Worm (Caenorhabditis elegans) whole organism, young adult: ENCODE measurements around the gene srg-69.
"Not testable (repeated sequence)": the region's sequence is repeated elsewhere in the genome, so short reads cannot be mapped to it uniquely, and the experiment has no call there.

Source experiments
- B0035.1 ChIP-seq: sonication (generic microtip); optimal IDR thresholded peaks from 2 replicates; lab custom pipeline; 2016; ENCODE audit warnings: missing genetic modification characterization, mild to moderate bottlenecking, missing compliant biosample characterization, missing genotype, missing genetic modification reagents
- B0336.3 ChIP-seq: fragments of 200-800 bp; sonication (Bioruptor generic); IDR thresholded peaks from 2 replicates; pipeline ENCODE4 v1.3.6; 2022; ENCODE audit warnings: missing genetic modification characterization, missing compliant biosample characterization
- C06A6.2 ChIP-seq: fragments of 200-800 bp; sonication (Bioruptor generic); conservative IDR thresholded peaks from 2 replicates; pipeline ENCODE4 v1.3.6; 2022; ENCODE audit warnings: missing genetic modification characterization, missing compliant biosample characterization
- C17E4.6 ChIP-seq: fragments of 200-800 bp; sonication (Bioruptor generic); IDR thresholded peaks from 2 replicates; pipeline ENCODE4 v1.3.6; 2022; ENCODE audit warnings: missing genetic modification reagents, missing genetic modification characterization, missing compliant biosample characterization
- D2030.7 ChIP-seq: fragments of 200-800 bp; sonication (Bioruptor generic); IDR thresholded peaks from 2 replicates; pipeline ENCODE4 v1.3.6; 2022; ENCODE audit warnings: missing genetic modification reagents, missing genetic modification characterization, missing compliant biosample characterization
- F23B12.7 ChIP-seq: sonication (generic microtip); optimal IDR thresholded peaks from 2 replicates; lab custom pipeline; 2017; ENCODE audit warnings: missing genetic modification characterization, mild to moderate bottlenecking, missing compliant biosample characterization, antibody characterized with exemption, moderate library complexity; ENCODE audit not compliant: insufficient read depth
- F33H1.4 ChIP-seq: fragments of 200-800 bp; sonication (Bioruptor generic); IDR thresholded peaks from 2 replicates; pipeline ENCODE4 v1.3.6; 2022; ENCODE audit warnings: missing genetic modification reagents, missing genetic modification characterization, missing compliant biosample characterization
- K11D2.4 ChIP-seq: fragments of 200-800 bp; sonication (Bioruptor generic); IDR thresholded peaks from 2 replicates; pipeline ENCODE4 v1.3.6; 2022; ENCODE audit warnings: missing genetic modification reagents, missing genetic modification characterization, missing compliant biosample characterization
- Y53G8AR.9 ChIP-seq: fragments of 200-800 bp; sonication (Bioruptor generic); conservative IDR thresholded peaks from 2 replicates; pipeline ENCODE4 v1.3.6; 2022; ENCODE audit warnings: missing genetic modification reagents, missing genetic modification characterization, missing compliant biosample characterization
- Y95B8A.8 ChIP-seq: fragments of 200-800 bp; sonication (Bioruptor generic); IDR thresholded peaks from 2 replicates; pipeline ENCODE4 v1.3.6; 2022; ENCODE audit warnings: missing genetic modification reagents, missing genetic modification characterization, missing compliant biosample characterization
- akir-1 ChIP-seq: fragments of 200-800 bp; sonication (Bioruptor generic); optimal IDR thresholded peaks from 2 replicates; lab custom pipeline; 2018; ENCODE audit warnings: mild to moderate bottlenecking, missing genetic modification characterization, moderate library complexity, missing compliant biosample characterization
- aptf-2 ChIP-seq: fragments of 200-800 bp; sonication (Bioruptor generic); conservative IDR thresholded peaks from 2 replicates; pipeline ENCODE4 v1.3.6; 2022; ENCODE audit warnings: missing genetic modification reagents, missing genetic modification characterization, missing compliant biosample characterization
- atf-7 ChIP-seq: sonication (generic microtip); optimal IDR thresholded peaks from 2 replicates; lab custom pipeline; 2017; ENCODE audit warnings: mild to moderate bottlenecking, missing genetic modification characterization, missing compliant biosample characterization
- attf-3 ChIP-seq: fragments of 200-800 bp; sonication (Bioruptor generic); conservative IDR thresholded peaks from 2 replicates; pipeline ENCODE4 v1.3.6; 2022; ENCODE audit warnings: missing genetic modification reagents, missing genetic modification characterization, missing compliant biosample characterization
- attf-5 ChIP-seq: fragments of 200-800 bp; sonication (Bioruptor generic); optimal IDR thresholded peaks from 2 replicates; lab custom pipeline; 2018; ENCODE audit warnings: mild to moderate bottlenecking, missing genetic modification characterization, missing compliant biosample characterization
- bed-2 ChIP-seq: fragments of 200-800 bp; sonication (Bioruptor generic); IDR thresholded peaks from 2 replicates; pipeline ENCODE4 v1.3.6; 2022; ENCODE audit warnings: missing genetic modification reagents, missing genetic modification characterization, missing compliant biosample characterization
- cebp-1 ChIP-seq, 2 experiments: fragments of 200-800 bp in 1 of 2; sonication (Bioruptor generic) in 1 of 2; sonication (generic microtip) in 1 of 2; IDR thresholded peaks in 1 of 2; optimal IDR thresholded peaks in 1 of 2; 2 replicates each; pipeline versions ENCODE4 v1.3.6 to Lab custom; 2017 to 2022; ENCODE audit warnings: missing compliant biosample characterization in 2 of 2, missing genetic modification characterization in 2 of 2, mild to moderate bottlenecking in 1 of 2, missing genetic modification reagents in 1 of 2, moderate library complexity in 1 of 2
- ceh-100 ChIP-seq: fragments of 200-800 bp; sonication (Bioruptor generic); IDR thresholded peaks from 2 replicates; pipeline ENCODE4 v1.3.6; 2022; ENCODE audit warnings: missing genetic modification reagents, missing genetic modification characterization, missing compliant biosample characterization
- ceh-91 ChIP-seq: fragments of 200-800 bp; sonication (Bioruptor generic); IDR thresholded peaks from 2 replicates; pipeline ENCODE4 v1.3.6; 2022; ENCODE audit warnings: missing genetic modification reagents, missing genetic modification characterization, missing compliant biosample characterization
- dox-1 ChIP-seq: fragments of 200-800 bp; sonication (Bioruptor generic); IDR thresholded peaks from 2 replicates; pipeline ENCODE4 v1.3.6; 2022; ENCODE audit warnings: missing genetic modification reagents, missing genetic modification characterization, missing compliant biosample characterization
- egrh-3 ChIP-seq: fragments of 200-800 bp; sonication (Bioruptor generic); IDR thresholded peaks from 2 replicates; pipeline ENCODE4 v1.3.6; 2022; ENCODE audit warnings: missing genetic modification reagents, missing genetic modification characterization, missing compliant biosample characterization
- ekl-4 ChIP-seq: fragments of 200-800 bp; sonication (Bioruptor generic); IDR thresholded peaks from 2 replicates; pipeline ENCODE4 v1.3.6; 2022; ENCODE audit warnings: missing genetic modification reagents, missing genetic modification characterization, missing compliant biosample characterization
- hmg-1.2 ChIP-seq: fragments of 200-800 bp; sonication (Bioruptor generic); IDR thresholded peaks from 2 replicates; pipeline ENCODE4 v1.3.6; 2022; ENCODE audit warnings: missing genetic modification reagents, missing genetic modification characterization, missing compliant biosample characterization
- let-526 ChIP-seq: fragments of 200-800 bp; sonication (Bioruptor generic); IDR thresholded peaks from 2 replicates; pipeline ENCODE4 v1.3.6; 2022; ENCODE audit warnings: missing genetic modification reagents, missing genetic modification characterization, missing compliant biosample characterization
- lin-26 ChIP-seq: fragments of 200-800 bp; sonication (Bioruptor generic); IDR thresholded peaks from 2 replicates; pipeline ENCODE4 v1.3.6; 2022; ENCODE audit warnings: missing genetic modification reagents, missing genetic modification characterization, missing compliant biosample characterization
- lin-35 ChIP-seq, 3 experiments: fragments of 150-350 bp in 2 of 3; sonication (generic microtip) in 1 of 3; optimal IDR thresholded peaks; 2 replicates each; lab custom pipeline; 2014 to 2018; ENCODE audit warnings: missing biosample characterization in 3 of 3, missing genetic modification characterization in 3 of 3, missing genetic modification reagents in 3 of 3
- lir-1 ChIP-seq: fragments of 200-800 bp; sonication (Bioruptor generic); conservative IDR thresholded peaks from 2 replicates; pipeline ENCODE4 v1.3.6; 2022; ENCODE audit warnings: missing genetic modification reagents, missing genetic modification characterization, missing compliant biosample characterization
- lsl-1 ChIP-seq: fragments of 200-800 bp; sonication (Bioruptor generic); optimal IDR thresholded peaks from 2 replicates; lab custom pipeline; 2018; ENCODE audit warnings: mild to moderate bottlenecking, missing genetic modification characterization, moderate library complexity, missing compliant biosample characterization
- madf-3 ChIP-seq: fragments of 200-800 bp; sonication (Bioruptor generic); IDR thresholded peaks from 2 replicates; pipeline ENCODE4 v1.3.6; 2022; ENCODE audit warnings: missing genetic modification reagents, missing genetic modification characterization, missing compliant biosample characterization
- madf-6 ChIP-seq: fragments of 200-800 bp; sonication (Bioruptor generic); IDR thresholded peaks from 2 replicates; pipeline ENCODE4 v1.3.6; 2022; ENCODE audit warnings: missing genetic modification reagents, missing genetic modification characterization, missing compliant biosample characterization
- mcd-1 ChIP-seq: fragments of 200-800 bp; sonication (Bioruptor generic); IDR thresholded peaks from 2 replicates; pipeline ENCODE4 v1.3.6; 2022; ENCODE audit warnings: missing genetic modification reagents, missing genetic modification characterization, missing compliant biosample characterization
- nfya-1 ChIP-seq: sonication (generic microtip); optimal IDR thresholded peaks from 2 replicates; lab custom pipeline; 2017; ENCODE audit warnings: antibody characterized with exemption, missing compliant biosample characterization, missing genetic modification characterization, borderline replicate concordance; ENCODE audit not compliant: insufficient read depth
- nfyb-1 ChIP-seq: fragments of 200-800 bp; sonication (Bioruptor generic); IDR thresholded peaks from 2 replicates; pipeline ENCODE4 v1.3.6; 2022; ENCODE audit warnings: missing genetic modification reagents, missing genetic modification characterization, missing compliant biosample characterization
- pbrm-1 ChIP-seq: fragments of 200-800 bp; sonication (Bioruptor generic); IDR thresholded peaks from 2 replicates; pipeline ENCODE4 v1.3.6; 2022; ENCODE audit warnings: missing genetic modification reagents, missing genetic modification characterization, missing compliant biosample characterization
- rcor-1 ChIP-seq: fragments of 200-800 bp; sonication (Bioruptor generic); IDR thresholded peaks from 2 replicates; pipeline ENCODE4 v1.3.6; 2022; ENCODE audit warnings: missing genetic modification reagents, missing genetic modification characterization, missing compliant biosample characterization
- sdz-38 ChIP-seq: sonication (generic microtip); optimal IDR thresholded peaks from 2 replicates; lab custom pipeline; 2016; ENCODE audit warnings: missing genotype, missing genetic modification characterization, missing compliant biosample characterization
- ztf-18 ChIP-seq: sonication (generic microtip); optimal IDR thresholded peaks from 2 replicates; lab custom pipeline; 2016; ENCODE audit warnings: missing genotype, mild to moderate bottlenecking, missing genetic modification characterization, missing compliant biosample characterization
- ztf-25 ChIP-seq: fragments of 200-800 bp; sonication (Bioruptor generic); IDR thresholded peaks from 2 replicates; pipeline ENCODE4 v1.3.6; 2022; ENCODE audit warnings: missing genetic modification reagents, missing genetic modification characterization, missing compliant biosample characterization
- ztf-26 ChIP-seq: sonication (generic microtip); optimal IDR thresholded peaks from 2 replicates; lab custom pipeline; 2017; ENCODE audit warnings: missing genetic modification characterization, missing compliant biosample characterization
- ztf-28 ChIP-seq: fragments of 200-800 bp; sonication (Bioruptor generic); IDR thresholded peaks from 2 replicates; pipeline ENCODE4 v1.3.6; 2022; ENCODE audit warnings: missing genetic modification reagents, missing genetic modification characterization, missing compliant biosample characterization

srg-69 gene

DNA sequence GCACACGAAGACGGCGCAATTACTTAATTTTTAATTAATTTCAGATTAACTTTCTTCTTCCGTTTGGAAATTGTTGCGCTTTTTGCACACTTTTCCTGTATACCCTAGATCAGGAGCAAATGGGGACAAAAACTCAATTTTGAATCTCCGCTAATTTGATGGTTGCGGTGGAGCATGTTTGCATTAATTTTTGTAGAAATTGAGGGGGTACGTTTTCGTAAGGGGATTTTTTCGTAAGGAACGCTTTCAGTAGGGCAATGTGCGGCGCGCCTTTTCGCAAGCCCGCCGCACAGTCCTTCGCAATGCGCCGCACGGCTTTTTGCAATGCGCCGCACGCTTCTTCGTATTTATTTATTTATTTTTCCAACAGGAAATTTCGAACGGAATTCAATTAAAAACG lies 9.1 kb upstream of the srg-69 start (continued):
- TF ChIP-seq madf-3 (GFP tag; lab: Robert Waterston, UW), result 0 out of 2 replicates have a peak, but pooled peaks have one; percentile 70
- TF ChIP-seq ztf-25 (GFP tag; lab: Robert Waterston, UW), result peak; percentile 75; the same call in 1 of the 2 replicates
- TF ChIP-seq rcor-1, result peak; percentile 88
- peak; percentile 85 for TF ChIP-seq C17E4.6 (GFP tag; lab: Robert Waterston, UW)
- TF ChIP-seq madf-6 (GFP tag; lab: Robert Waterston, UW), result peak; percentile 82
- peak; percentile 67; the same call in 1 of the 2 replicates for TF ChIP-seq bed-2
- TF ChIP-seq nfyb-1 (GFP tag; lab: Robert Waterston, UW), result peak; percentile 95
- peak; percentile 74 for TF ChIP-seq attf-3
- TF ChIP-seq ekl-4 (GFP tag; lab: Robert Waterston, UW), result peak; percentile 95
- TF ChIP-seq pbrm-1, result peak; percentile 96
- TF ChIP-seq ztf-18, result peak; percentile 11
- TF ChIP-seq egrh-3 (GFP tag; lab: Robert Waterston, UW), result peak; percentile 73
- TF ChIP-seq ceh-91 (GFP tag; lab: Robert Waterston, UW), result peak; percentile 87
- TF ChIP-seq let-526 (GFP tag; lab: Robert Waterston, UW), result peak; percentile 89
- peak in 1 of 3 experiments; percentile 73 for TF ChIP-seq lin-35 (GFP tag; optimal IDR thresholded peaks at IDR 0.05; lab: Kevin White, UChicago)
- peak; percentile 92 for TF ChIP-seq ztf-28 (GFP tag; lab: Robert Waterston, UW)
- TF ChIP-seq lir-1 (GFP tag; lab: Robert Waterston, UW), result peak; percentile 57; the same call in 1 of the 2 replicates
- TF ChIP-seq F33H1.4 (GFP tag; lab: Robert Waterston, UW), result peak; percentile 70

DNA sequence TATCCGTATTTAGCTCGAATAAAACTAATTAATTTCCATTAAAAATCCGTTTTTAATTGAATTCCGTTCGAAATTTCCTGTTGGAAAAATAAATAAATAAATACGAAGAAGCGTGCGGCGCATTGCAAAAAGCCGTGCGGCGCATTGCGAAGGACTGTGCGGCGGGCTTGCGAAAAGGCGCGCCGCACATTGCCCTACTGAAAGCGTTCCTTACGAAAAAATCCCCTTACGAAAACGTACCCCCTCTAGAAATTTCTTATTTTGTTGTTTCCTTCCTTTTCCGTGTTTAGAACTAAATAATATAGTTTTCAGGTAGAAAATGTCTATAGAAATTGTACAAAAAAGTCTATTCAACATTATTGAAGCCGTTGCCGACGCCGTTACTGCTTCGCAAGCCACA lies 5.1 kb upstream of the srg-69 start, which contains the start of gene F09E5.8:
Gene F09E5.8, plus strand, starts transcription at position 313 of the 400 bp plus-strand sequence.
- peak; percentile 83 for TF ChIP-seq ceh-100 (GFP tag; lab: Robert Waterston, UW)
- peak; percentile 12; the same call in 1 of the 2 replicates for TF ChIP-seq K11D2.4
- TF ChIP-seq D2030.7 (GFP tag; lab: Robert Waterston, UW), result peak; percentile 60
- TF ChIP-seq hmg-1.2 (GFP tag; lab: Robert Waterston, UW), result peak; percentile 44; the same call in 1 of the 2 replicates
- peak; percentile 62; the same call in 1 of the 2 replicates for TF ChIP-seq C17E4.6 (GFP tag; lab: Robert Waterston, UW)
- TF ChIP-seq Y53G8AR.9 (GFP tag; lab: Robert Waterston, UW), result 0 out of 2 replicates have a peak, but pooled peaks have one; percentile 41
- peak; percentile 19; the same call in 1 of the 2 replicates for TF ChIP-seq F33H1.4 (GFP tag; lab: Robert Waterston, UW)
- peak; percentile 72; the same call in 1 of the 2 replicates for TF ChIP-seq nfyb-1 (GFP tag; lab: Robert Waterston, UW)
- TF ChIP-seq dox-1 (GFP tag; lab: Robert Waterston, UW), result peak; percentile 93
- TF ChIP-seq mcd-1 (GFP tag; lab: Robert Waterston, UW), result peak; percentile 83
- peak; percentile 68; the same call in 1 of the 2 replicates for TF ChIP-seq pbrm-1
- peak; percentile 42 for TF ChIP-seq egrh-3 (GFP tag; lab: Robert Waterston, UW)
- TF ChIP-seq C06A6.2 (GFP tag; lab: Robert Waterston, UW), result peak; percentile 97
- 0 out of 2 replicates have a peak, but pooled peaks have one; percentile 35 for TF ChIP-seq lin-26 (GFP tag; lab: Robert Waterston, UW)
- TF ChIP-seq cebp-1 (GFP tag; IDR thresholded peaks at IDR 0.05; lab: Robert Waterston, UW), result peak; percentile 24; the same call in 1 of the 2 replicates
- TF ChIP-seq cebp-1 (tag; optimal IDR thresholded peaks at IDR 0.05; lab: Kevin White, UChicago), result not testable (repeated sequence)
- peak; percentile 30; the same call in 1 of the 2 replicates for TF ChIP-seq madf-6 (GFP tag; lab: Robert Waterston, UW)
- TF ChIP-seq ekl-4 (GFP tag; lab: Robert Waterston, UW), result peak; percentile 52; the same call in 1 of the 2 replicates

DNA sequence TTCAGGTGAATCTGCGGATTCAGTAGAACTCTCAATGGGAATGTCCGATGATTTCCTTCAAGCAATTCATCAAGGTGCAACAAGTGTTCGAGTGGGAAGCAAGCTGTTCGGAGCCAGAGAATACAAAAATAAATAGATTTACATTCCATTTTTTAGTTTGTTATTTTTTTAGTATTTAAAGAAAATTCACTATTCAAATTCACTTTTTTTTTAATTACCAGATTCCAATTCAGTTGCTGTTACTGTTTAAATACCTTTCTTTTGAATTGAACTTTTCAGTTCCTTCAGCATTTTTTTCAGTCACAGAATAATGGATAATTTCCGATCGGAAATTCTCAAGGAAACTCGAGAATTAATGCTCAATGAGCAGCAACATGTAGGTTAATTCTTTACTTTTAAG lies 3.7 kb upstream of the srg-69 start, which contains the start of gene F09E5.7:
Gene F09E5.7, plus strand, starts transcription at position 301 of the 400 bp plus-strand sequence.
- TF ChIP-seq bed-2, result no peak
- no peak for TF ChIP-seq aptf-2

DNA sequence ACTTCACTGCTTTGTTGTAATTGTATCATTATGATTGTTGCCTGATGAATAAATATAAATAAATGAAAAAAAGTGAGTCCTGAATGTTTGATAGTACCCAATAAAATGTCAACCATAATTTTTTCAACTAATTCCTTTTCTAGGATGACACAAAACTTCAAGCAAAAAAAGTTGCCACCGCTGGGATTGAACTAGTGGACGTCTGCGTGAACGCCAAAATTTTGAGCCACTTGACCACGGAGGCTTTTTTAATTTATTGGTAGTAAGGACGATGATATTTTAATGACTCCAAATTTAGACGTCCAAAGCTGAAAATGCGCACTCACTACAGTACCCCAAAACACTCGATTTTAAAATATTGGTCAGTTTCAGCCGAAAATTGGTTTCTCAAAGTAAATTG lies 1.8 kb upstream of the srg-69 start:
- peak; percentile 69; the same call in 1 of the 2 replicates for TF ChIP-seq ekl-4 (GFP tag; lab: Robert Waterston, UW)
- TF ChIP-seq sdz-38 (tag; lab: Kevin White, UChicago), result no peak
- peak; percentile 73 for TF ChIP-seq dox-1 (GFP tag; lab: Robert Waterston, UW)
- peak; percentile 0 for TF ChIP-seq B0035.1 (tag; lab: Kevin White, UChicago)
- TF ChIP-seq attf-5 (GFP tag; lab: Kevin White, UChicago), result peak; percentile 65
- TF ChIP-seq lsl-1 (GFP tag; lab: Kevin White, UChicago), result peak; percentile 44
- peak; percentile 93 for TF ChIP-seq B0336.3 (GFP tag; lab: Robert Waterston, UW)
- TF ChIP-seq lin-26 (GFP tag; lab: Robert Waterston, UW), result peak; percentile 96
- TF ChIP-seq ztf-26 (tag; lab: Kevin White, UChicago), result peak; percentile 61
- TF ChIP-seq C17E4.6 (GFP tag; lab: Robert Waterston, UW), result no peak
- TF ChIP-seq Y95B8A.8 (GFP tag; lab: Robert Waterston, UW), result 0 out of 2 replicates have a peak, but pooled peaks have one; percentile 75
- peak; percentile 62 for TF ChIP-seq atf-7 (tag; lab: Kevin White, UChicago)
- no peak for TF ChIP-seq akir-1 (GFP tag; lab: Kevin White, UChicago)
- no peak for TF ChIP-seq nfya-1 (tag; lab: Kevin White, UChicago)
- TF ChIP-seq F23B12.7 (tag; lab: Kevin White, UChicago), result peak; percentile 37
